Fruit fly (Drosophila melanogaster): ENCODE results near the gene CG9132.

- TF ChIP-seq CG11902 (GFP tag; optimal IDR thresholded peaks at IDR 0.05) (peak; percentile 16), Blimp-1 (GFP tag; optimal IDR thresholded peaks at IDR 0.05) (no peak), spab (GFP tag; optimal IDR thresholded peaks at IDR 0.05) (peak; percentile 55), CG6792 (GFP tag; optimal IDR thresholded peaks at IDR 0.05) (peak; percentile 26), Smox (GFP tag; optimal IDR thresholded peaks at IDR 0.05) (no peak), dsx (GFP tag; optimal IDR thresholded peaks at IDR 0.05; ENCODE audit: poor library complexity, severe bottlenecking) (peak; percentile 63), Hr39 (GFP tag; optimal IDR thresholded peaks at IDR 0.05) (peak; percentile 25)
Observed at dm6 chrX:16772882-16773827, 27.4 kb downstream of the CG9132 start.

All from whole organism, prepupa.